Worm (Caenorhabditis elegans) whole organism, young adult: ENCODE results near the gene dpm-3.

Experiments used
- B0019.2 ChIP-seq: fragments of 200-800 bp; sonication (Bioruptor generic); conservative IDR thresholded peaks from 2 replicates; pipeline ENCODE4 v1.3.6; 2022; ENCODE audit warnings: missing genetic modification reagents, missing genetic modification characterization, missing compliant biosample characterization
- B0336.3 ChIP-seq: fragments of 200-800 bp; sonication (Bioruptor generic); IDR thresholded peaks from 2 replicates; pipeline ENCODE4 v1.3.6; 2022; ENCODE audit warnings: missing genetic modification characterization, missing compliant biosample characterization
- F10E7.11 ChIP-seq: sonication (generic microtip); optimal IDR thresholded peaks from 2 replicates; lab custom pipeline; 2017; ENCODE audit warnings: mild to moderate bottlenecking, missing genetic modification characterization, moderate library complexity, missing compliant biosample characterization
- F23B12.7 ChIP-seq: sonication (generic microtip); optimal IDR thresholded peaks from 2 replicates; lab custom pipeline; 2017; ENCODE audit warnings: missing genetic modification characterization, mild to moderate bottlenecking, missing compliant biosample characterization, antibody characterized with exemption, moderate library complexity; ENCODE audit not compliant: insufficient read depth
- F33H1.4 ChIP-seq: fragments of 200-800 bp; sonication (Bioruptor generic); IDR thresholded peaks from 2 replicates; pipeline ENCODE4 v1.3.6; 2022; ENCODE audit warnings: missing genetic modification reagents, missing genetic modification characterization, missing compliant biosample characterization
- F49E8.2 ChIP-seq: sonication (generic microtip); optimal IDR thresholded peaks from 3 replicates; lab custom pipeline; 2017; ENCODE audit warnings: missing genetic modification characterization, mild to moderate bottlenecking, missing compliant biosample characterization, antibody characterized with exemption, moderate library complexity; ENCODE audit not compliant: insufficient read depth
- F57A8.1 ChIP-seq: fragments of 200-800 bp; sonication (Bioruptor generic); optimal IDR thresholded peaks from 2 replicates; lab custom pipeline; 2018; ENCODE audit warnings: mild to moderate bottlenecking, missing genetic modification characterization, moderate library complexity, missing compliant biosample characterization
- F57C9.4 ChIP-seq: sonication (generic microtip); optimal IDR thresholded peaks from 2 replicates; lab custom pipeline; 2017; ENCODE audit warnings: mild to moderate bottlenecking, missing genetic modification characterization, missing compliant biosample characterization
- T07F8.4 ChIP-seq: sonication (generic microtip); optimal IDR thresholded peaks from 2 replicates; lab custom pipeline; 2016; ENCODE audit warnings: mild to moderate bottlenecking, missing genetic modification characterization, moderate library complexity, missing compliant biosample characterization
- Y53F4B.3 ChIP-seq: fragments of 200-800 bp; sonication (Bioruptor generic); IDR thresholded peaks from 2 replicates; pipeline ENCODE4 v1.3.6; 2022; ENCODE audit warnings: missing genetic modification reagents, missing genetic modification characterization, missing compliant biosample characterization
- Y56A3A.18 ChIP-seq: fragments of 200-800 bp; sonication (Bioruptor generic); IDR thresholded peaks from 2 replicates; pipeline ENCODE4 v1.3.6; 2022; ENCODE audit warnings: missing genetic modification reagents, missing genetic modification characterization, missing compliant biosample characterization
- Y79H2A.3 ChIP-seq: fragments of 200-800 bp; sonication (Bioruptor generic); conservative IDR thresholded peaks from 2 replicates; pipeline ENCODE4 v1.3.6; 2022; ENCODE audit warnings: missing genetic modification reagents, missing genetic modification characterization, missing compliant biosample characterization
- Y95B8A.8 ChIP-seq: fragments of 200-800 bp; sonication (Bioruptor generic); IDR thresholded peaks from 2 replicates; pipeline ENCODE4 v1.3.6; 2022; ENCODE audit warnings: missing genetic modification reagents, missing genetic modification characterization, missing compliant biosample characterization
- akir-1 ChIP-seq: fragments of 200-800 bp; sonication (Bioruptor generic); optimal IDR thresholded peaks from 2 replicates; lab custom pipeline; 2018; ENCODE audit warnings: mild to moderate bottlenecking, missing genetic modification characterization, moderate library complexity, missing compliant biosample characterization
- aptf-2 ChIP-seq: fragments of 200-800 bp; sonication (Bioruptor generic); conservative IDR thresholded peaks from 2 replicates; pipeline ENCODE4 v1.3.6; 2022; ENCODE audit warnings: missing genetic modification reagents, missing genetic modification characterization, missing compliant biosample characterization
- aptf-3 ChIP-seq: fragments of 200-800 bp; sonication (Bioruptor generic); IDR thresholded peaks from 2 replicates; pipeline ENCODE4 v1.3.6; 2022; ENCODE audit warnings: missing genetic modification characterization, missing compliant biosample characterization
- atf-7 ChIP-seq: sonication (generic microtip); optimal IDR thresholded peaks from 2 replicates; lab custom pipeline; 2017; ENCODE audit warnings: mild to moderate bottlenecking, missing genetic modification characterization, missing compliant biosample characterization
- athp-1 ChIP-seq: sonication (generic microtip); optimal IDR thresholded peaks from 2 replicates; lab custom pipeline; 2017; ENCODE audit warnings: mild to moderate bottlenecking, missing genetic modification characterization, missing compliant biosample characterization
- ccch-3 ChIP-seq: fragments of 200-800 bp; sonication (Bioruptor generic); optimal IDR thresholded peaks from 2 replicates; lab custom pipeline; 2018; ENCODE audit warnings: mild to moderate bottlenecking, missing genetic modification characterization, missing compliant biosample characterization
- cebp-1 ChIP-seq, 2 experiments: fragments of 200-800 bp in 1 of 2; sonication (Bioruptor generic) in 1 of 2; sonication (generic microtip) in 1 of 2; IDR thresholded peaks in 1 of 2; optimal IDR thresholded peaks in 1 of 2; 2 replicates each; pipeline versions ENCODE4 v1.3.6 to Lab custom; 2017 to 2022; ENCODE audit warnings: missing compliant biosample characterization in 2 of 2, missing genetic modification characterization in 2 of 2, mild to moderate bottlenecking in 1 of 2, missing genetic modification reagents in 1 of 2, moderate library complexity in 1 of 2
- ceh-40 ChIP-seq: fragments of 200-800 bp; sonication (Bioruptor generic); IDR thresholded peaks from 2 replicates; pipeline ENCODE4 v1.3.6; 2022; ENCODE audit warnings: missing genetic modification characterization, missing compliant biosample characterization
- dox-1 ChIP-seq: fragments of 200-800 bp; sonication (Bioruptor generic); IDR thresholded peaks from 2 replicates; pipeline ENCODE4 v1.3.6; 2022; ENCODE audit warnings: missing genetic modification reagents, missing genetic modification characterization, missing compliant biosample characterization
- dpl-1 ChIP-seq: fragments of 150-350 bp; optimal IDR thresholded peaks from 2 replicates; lab custom pipeline; 2014; ENCODE audit warnings: missing biosample characterization, missing genetic modification reagents, missing genetic modification characterization
- efl-1 ChIP-seq: fragments of 150-350 bp; optimal IDR thresholded peaks from 2 replicates; lab custom pipeline; 2014; ENCODE audit warnings: missing biosample characterization, missing genetic modification reagents, missing genetic modification characterization
- egl-18 ChIP-seq: fragments of 200-800 bp; sonication (Bioruptor generic); IDR thresholded peaks from 2 replicates; pipeline ENCODE4 v1.3.6; 2022; ENCODE audit warnings: missing genetic modification reagents, missing genetic modification characterization, missing compliant biosample characterization
- egrh-3 ChIP-seq: fragments of 200-800 bp; sonication (Bioruptor generic); IDR thresholded peaks from 2 replicates; pipeline ENCODE4 v1.3.6; 2022; ENCODE audit warnings: missing genetic modification reagents, missing genetic modification characterization, missing compliant biosample characterization
- ets-4 ChIP-seq: fragments of 200-800 bp; sonication (Bioruptor generic); optimal IDR thresholded peaks from 2 replicates; lab custom pipeline; 2018; ENCODE audit warnings: mild to moderate bottlenecking, missing genetic modification characterization, missing compliant biosample characterization
- fkh-3 ChIP-seq: sonication (generic microtip); optimal IDR thresholded peaks from 2 replicates; lab custom pipeline; 2016; ENCODE audit warnings: mild to moderate bottlenecking, missing genetic modification characterization, missing compliant biosample characterization
- hrde-1 ChIP-seq: sonication (generic microtip); optimal IDR thresholded peaks from 2 replicates; lab custom pipeline; 2016; ENCODE audit warnings: missing genetic modification characterization, mild to moderate bottlenecking, missing compliant biosample characterization, moderate library complexity, missing genotype, missing genetic modification reagents, borderline replicate concordance
- lag-1 ChIP-seq: fragments of 200-800 bp; sonication (Bioruptor generic); IDR thresholded peaks from 2 replicates; pipeline ENCODE4 v1.3.6; 2022; ENCODE audit warnings: missing genetic modification reagents, missing genetic modification characterization, missing compliant biosample characterization
- lin-35 ChIP-seq, 3 experiments: fragments of 150-350 bp in 2 of 3; sonication (generic microtip) in 1 of 3; optimal IDR thresholded peaks; 2 replicates each; lab custom pipeline; 2014 to 2018; ENCODE audit warnings: missing biosample characterization in 3 of 3, missing genetic modification characterization in 3 of 3, missing genetic modification reagents in 3 of 3
- lir-1 ChIP-seq: fragments of 200-800 bp; sonication (Bioruptor generic); conservative IDR thresholded peaks from 2 replicates; pipeline ENCODE4 v1.3.6; 2022; ENCODE audit warnings: missing genetic modification reagents, missing genetic modification characterization, missing compliant biosample characterization
- madf-8 ChIP-seq: fragments of 200-800 bp; sonication (Bioruptor generic); conservative IDR thresholded peaks from 2 replicates; pipeline ENCODE4 v1.3.6; 2022; ENCODE audit warnings: missing genetic modification reagents, missing genetic modification characterization, missing compliant biosample characterization
- mcd-1 ChIP-seq: fragments of 200-800 bp; sonication (Bioruptor generic); IDR thresholded peaks from 2 replicates; pipeline ENCODE4 v1.3.6; 2022; ENCODE audit warnings: missing genetic modification reagents, missing genetic modification characterization, missing compliant biosample characterization
- mel-28 ChIP-seq: sonication (generic microtip); optimal IDR thresholded peaks from 2 replicates; lab custom pipeline; 2016; ENCODE audit warnings: borderline replicate concordance, mild to moderate bottlenecking, missing genetic modification characterization, missing compliant biosample characterization
- nfyb-1 ChIP-seq: fragments of 200-800 bp; sonication (Bioruptor generic); IDR thresholded peaks from 2 replicates; pipeline ENCODE4 v1.3.6; 2022; ENCODE audit warnings: missing genetic modification reagents, missing genetic modification characterization, missing compliant biosample characterization
- nhr-120 ChIP-seq: fragments of 200-800 bp; sonication (Bioruptor generic); IDR thresholded peaks from 2 replicates; pipeline ENCODE4 v1.3.6; 2022; ENCODE audit warnings: missing genetic modification characterization, missing compliant biosample characterization
- nhr-90 ChIP-seq: sonication (generic microtip); optimal IDR thresholded peaks from 2 replicates; lab custom pipeline; 2016; ENCODE audit warnings: missing genotype, mild to moderate bottlenecking, missing genetic modification characterization, missing compliant biosample characterization
- pha-4 ChIP-seq: fragments of 150-350 bp; sonication (generic microtip); optimal IDR thresholded peaks from 2 replicates; lab custom pipeline; 2014; ENCODE audit warnings: missing biosample characterization, missing genetic modification reagents, missing genetic modification characterization
- rcor-1 ChIP-seq: fragments of 200-800 bp; sonication (Bioruptor generic); IDR thresholded peaks from 2 replicates; pipeline ENCODE4 v1.3.6; 2022; ENCODE audit warnings: missing genetic modification reagents, missing genetic modification characterization, missing compliant biosample characterization
- rec-8 ChIP-seq, 2 experiments: sonication (generic microtip); optimal IDR thresholded peaks; 2 replicates each; lab custom pipeline; 2016; ENCODE audit warnings: mild to moderate bottlenecking in 2 of 2, missing genetic modification characterization in 2 of 2, missing genetic modification reagents in 2 of 2, missing genotype in 2 of 2, missing biosample characterization in 1 of 2, missing compliant biosample characterization in 1 of 2, moderate library complexity in 1 of 2
- snpc-3.4 ChIP-seq: sonication (generic microtip); optimal IDR thresholded peaks from 2 replicates; lab custom pipeline; 2017; ENCODE audit warnings: missing genetic modification characterization, mild to moderate bottlenecking, missing compliant biosample characterization, antibody characterized with exemption, moderate library complexity, missing genotype, missing genetic modification reagents
- snpc-4 ChIP-seq, 5 experiments: fragments of 150-350 bp in 1 of 5; sonication (generic microtip) in 4 of 5; optimal IDR thresholded peaks; 2 replicates each; lab custom pipeline; 2014 to 2018; ENCODE audit warnings: missing genetic modification characterization in 5 of 5, missing biosample characterization in 3 of 5, antibody characterized with exemption in 2 of 5, mild to moderate bottlenecking in 2 of 5, missing compliant biosample characterization in 2 of 5, missing genotype in 2 of 5, moderate library complexity in 2 of 5, missing genetic modification reagents in 1 of 5
- tbp1 ChIP-seq: fragments of 200-800 bp; sonication (Bioruptor generic); optimal IDR thresholded peaks from 2 replicates; lab custom pipeline; 2018; ENCODE audit warnings: mild to moderate bottlenecking, missing genetic modification characterization, missing compliant biosample characterization
- unc-130 ChIP-seq: sonication (generic microtip); optimal IDR thresholded peaks from 2 replicates; lab custom pipeline; 2016; ENCODE audit warnings: missing genetic modification reagents, missing genetic modification characterization, missing compliant biosample characterization
- unc-62 ChIP-seq: fragments of 150-350 bp; optimal IDR thresholded peaks from 2 replicates; lab custom pipeline; 2014; ENCODE audit warnings: missing biosample characterization, missing genetic modification reagents, missing genetic modification characterization
- ztf-25 ChIP-seq: fragments of 200-800 bp; sonication (Bioruptor generic); IDR thresholded peaks from 2 replicates; pipeline ENCODE4 v1.3.6; 2022; ENCODE audit warnings: missing genetic modification reagents, missing genetic modification characterization, missing compliant biosample characterization

Gene dpm-3

ce11 chrIV:12371879-12372278, 19.5 kb upstream of the dpm-3 start, which contains the start of gene wdr-46 (continued):
- peak; percentile 76 for TF ChIP-seq nfyb-1 (GFP tag; lab: Robert Waterston, UW)
- no peak for TF ChIP-seq Y53F4B.3 (GFP tag; lab: Robert Waterston, UW)
- no peak for TF ChIP-seq mel-28 (tag; lab: Kevin White, UChicago)
- no peak for TF ChIP-seq ztf-25 (GFP tag; lab: Robert Waterston, UW)
- no peak for TF ChIP-seq unc-62 (GFP tag; lab: Kevin White, UChicago)
- no peak for TF ChIP-seq Y95B8A.8 (GFP tag; lab: Robert Waterston, UW)
- TF ChIP-seq athp-1 (tag; lab: Kevin White, UChicago): no peak
- TF ChIP-seq atf-7 (tag; lab: Kevin White, UChicago): no peak
- TF ChIP-seq F33H1.4 (GFP tag; lab: Robert Waterston, UW): peak; percentile 61
- TF ChIP-seq rcor-1: no peak
- TF ChIP-seq egrh-3 (GFP tag; lab: Robert Waterston, UW): no peak
- TF ChIP-seq unc-130: no peak
- peak; percentile 49 for TF ChIP-seq F49E8.2 (tag; lab: Kevin White, UChicago)
- no peak for TF ChIP-seq rec-8 (tag; optimal IDR thresholded peaks at IDR 0.05; lab: Kevin White, UChicago)
- no peak for TF ChIP-seq cebp-1 (GFP tag; IDR thresholded peaks at IDR 0.05; lab: Robert Waterston, UW)
- no peak for TF ChIP-seq cebp-1 (tag; optimal IDR thresholded peaks at IDR 0.05; lab: Kevin White, UChicago)
- TF ChIP-seq akir-1 (GFP tag; lab: Kevin White, UChicago): no peak
- TF ChIP-seq nhr-90 (tag; lab: Kevin White, UChicago): no peak
- TF ChIP-seq snpc-4 (GFP tag; optimal IDR thresholded peaks at IDR 0.05; lab: Kevin White, UChicago): no peak
- TF ChIP-seq snpc-4 (tag; optimal IDR thresholded peaks at IDR 0.05; lab: Kevin White, UChicago): peak in 3 of 4 experiments; percentile 11 to 57 (median 21)
- TF ChIP-seq F57A8.1: no peak
- no peak for TF ChIP-seq T07F8.4
- peak; percentile 84 for TF ChIP-seq efl-1
- TF ChIP-seq hrde-1 (tag; lab: Kevin White, UChicago): no peak
- TF ChIP-seq pha-4 (tag; lab: Kevin White, UChicago): peak; percentile 51
- TF ChIP-seq tbp1 (GFP tag; lab: Kevin White, UChicago): peak; percentile 61
- TF ChIP-seq lin-35 (GFP tag; optimal IDR thresholded peaks at IDR 0.05; lab: Kevin White, UChicago): peak; percentile 65 to 95 (median 79)
- TF ChIP-seq F10E7.11 (tag; lab: Kevin White, UChicago): no peak
- TF ChIP-seq aptf-2 (GFP tag; lab: Robert Waterston, UW): no peak
- TF ChIP-seq nhr-120 (GFP tag; lab: Robert Waterston, UW): no peak
- TF ChIP-seq B0336.3 (GFP tag; lab: Robert Waterston, UW): no peak
- TF ChIP-seq F57C9.4 (tag; lab: Kevin White, UChicago): no peak
- TF ChIP-seq Y79H2A.3 (GFP tag; lab: Robert Waterston, UW): no peak
- TF ChIP-seq lag-1 (GFP tag; lab: Robert Waterston, UW): no peak
- TF ChIP-seq dpl-1: peak; percentile 84
- TF ChIP-seq dox-1 (GFP tag; lab: Robert Waterston, UW): peak; percentile 18; the same call in 1 of the 2 replicates
- no peak for TF ChIP-seq snpc-3.4
- TF ChIP-seq ets-4 (GFP tag; lab: Kevin White, UChicago): no peak
- TF ChIP-seq ceh-40 (GFP tag; lab: Robert Waterston, UW): no peak
- no peak for TF ChIP-seq aptf-3 (GFP tag; lab: Robert Waterston, UW)
- no peak for TF ChIP-seq egl-18 (GFP tag; lab: Robert Waterston, UW)
- TF ChIP-seq lir-1 (GFP tag; lab: Robert Waterston, UW): no peak
- TF ChIP-seq ccch-3: no peak
- TF ChIP-seq fkh-3 (tag; lab: Kevin White, UChicago): no peak
- TF ChIP-seq B0019.2 (GFP tag; lab: Robert Waterston, UW): no peak
- peak; percentile 34 for TF ChIP-seq F23B12.7 (tag; lab: Kevin White, UChicago)
- TF ChIP-seq madf-8 (GFP tag; lab: Robert Waterston, UW): peak; percentile 30; the same call in 1 of the 2 replicates
- TF ChIP-seq mcd-1: peak; percentile 71
- peak; percentile 54; the same call in 1 of the 2 replicates for TF ChIP-seq Y56A3A.18 (GFP tag; lab: Robert Waterston, UW)
